Fruit fly (Drosophila melanogaster) whole organism, wandering third instar larva: ENCODE results near the gene Drsl4.

ENCODE experiments used
- Mio ChIP-seq: sonication (Bioruptor generic); optimal IDR thresholded peaks from 2 replicates; lab custom pipeline; 2016; ENCODE audit warnings: missing biosample characterization, missing genetic modification characterization
- ey ChIP-seq: fragments of 200-800 bp; sonication (Bioruptor generic); optimal IDR thresholded peaks from 2 replicates; lab custom pipeline; 2016; ENCODE audit warnings: missing biosample characterization, missing genetic modification characterization
- fru ChIP-seq: fragments of 200-800 bp; sonication (Bioruptor generic); optimal IDR thresholded peaks from 3 replicates; lab custom pipeline; 2016; ENCODE audit warnings: missing biosample characterization, mild to moderate bottlenecking, missing genetic modification characterization
- pan ChIP-seq: fragments of >200 bp; optimal IDR thresholded peaks from 2 replicates; lab custom pipeline; 2017
- rgr ChIP-seq: fragments of 200-800 bp; sonication (Bioruptor generic); optimal IDR thresholded peaks from 3 replicates; lab custom pipeline; 2016; ENCODE audit warnings: missing biosample characterization, mild to moderate bottlenecking, missing genetic modification characterization

DNA sequence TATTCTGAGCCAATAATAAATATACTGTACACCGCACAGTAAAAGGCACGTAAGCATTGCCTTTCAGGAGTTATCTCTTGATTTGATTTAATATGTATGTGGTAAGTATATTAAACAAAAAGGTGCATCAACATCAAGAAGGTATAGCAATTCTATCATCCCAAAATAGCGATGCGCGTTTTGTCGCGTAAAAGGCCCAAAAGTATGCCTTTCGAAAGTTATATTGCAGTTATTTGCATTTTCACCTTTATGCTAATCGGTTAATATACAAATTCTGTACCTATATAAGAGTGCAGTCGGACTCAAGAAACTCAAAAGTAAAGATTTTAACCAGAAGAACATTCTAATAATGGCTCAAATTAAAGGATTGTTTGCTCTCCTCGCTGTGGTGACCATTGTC is at the start of gene Drsl4:
- TF ChIP-seq rgr (no peak), pan (lab: Kevin White, UChicago) (no peak), fru (GFP tag; lab: Kevin White, UChicago) (no peak), ey (GFP tag; lab: Kevin White, UChicago) (no peak), Mio (GFP tag; lab: Kevin White, UChicago) (no peak)
